Worm (Caenorhabditis elegans) whole organism, L4 larva: ENCODE measurements around the gene F46F5.8.
"Not testable (repeated sequence)": the region's sequence is repeated elsewhere in the genome, so short reads cannot be mapped to it uniquely, and the experiment has no call there.

ENCODE experiments used
- R02D3.7 ChIP-seq: fragments of 150-350 bp; sonication (generic microtip); optimal IDR thresholded peaks from 3 replicates; lab custom pipeline; 2014; ENCODE audit warnings: missing biosample characterization, missing genetic modification characterization
- aha-1 ChIP-seq: fragments of 150-350 bp; peaks from one replicate; lab custom pipeline; 2014; ENCODE audit warnings: missing biosample characterization, missing genetic modification characterization
- aly-2 ChIP-seq: sonication (generic microtip); optimal IDR thresholded peaks from 2 replicates; lab custom pipeline; 2018; ENCODE audit warnings: missing biosample characterization, missing genetic modification characterization
- ceh-28 ChIP-seq: fragments of 150-350 bp; optimal IDR thresholded peaks from 2 replicates; lab custom pipeline; 2014; ENCODE audit warnings: missing biosample characterization, missing genetic modification reagents, missing genetic modification characterization
- ceh-32 ChIP-seq: sonication (generic microtip); optimal IDR thresholded peaks from 2 replicates; lab custom pipeline; 2016; ENCODE audit warnings: mild to moderate bottlenecking, missing genetic modification characterization, missing compliant biosample characterization; ENCODE audit not compliant: poor library complexity
- ceh-82 ChIP-seq: sonication (generic microtip); optimal IDR thresholded peaks from 2 replicates; lab custom pipeline; 2017; ENCODE audit warnings: missing biosample characterization, missing genetic modification characterization
- dmd-6 ChIP-seq: fragments of 200-800 bp; sonication (Bioruptor generic); IDR thresholded peaks from 2 replicates; pipeline ENCODE4 v1.3.6; 2022; ENCODE audit warnings: missing genetic modification reagents, missing genetic modification characterization, missing compliant biosample characterization
- dmd-8 ChIP-seq: fragments of 200-800 bp; sonication (Bioruptor generic); IDR thresholded peaks from 2 replicates; pipeline ENCODE4 v1.3.6; 2022; ENCODE audit warnings: missing genetic modification characterization, missing compliant biosample characterization
- egl-27 ChIP-seq: sonication (generic microtip); optimal IDR thresholded peaks from 3 replicates; lab custom pipeline; 2017; ENCODE audit warnings: missing biosample characterization, missing genetic modification reagents, missing genetic modification characterization
- gei-8 ChIP-seq: fragments of 200-800 bp; sonication (Bioruptor generic); optimal IDR thresholded peaks from 2 replicates; lab custom pipeline; 2018; ENCODE audit warnings: mild to moderate bottlenecking, missing genetic modification characterization, missing compliant biosample characterization
- hmg-1.1 ChIP-seq: fragments of 200-800 bp; sonication (Bioruptor generic); IDR thresholded peaks from 2 replicates; pipeline ENCODE4 v1.3.6; 2022; ENCODE audit warnings: missing genetic modification reagents, missing genetic modification characterization, missing compliant biosample characterization
- lin-15B ChIP-seq: fragments of 150-350 bp; sonication (generic microtip); optimal IDR thresholded peaks from 3 replicates; lab custom pipeline; 2014; ENCODE audit warnings: missing biosample characterization, missing genetic modification characterization
- lir-3 ChIP-seq: sonication (generic microtip); optimal IDR thresholded peaks from 2 replicates; lab custom pipeline; 2016; ENCODE audit warnings: mild to moderate bottlenecking, missing genetic modification characterization, missing compliant biosample characterization
- lsy-2 ChIP-seq, 2 experiments: fragments of 150-350 bp in 1 of 2; sonication (generic microtip) in 1 of 2; optimal IDR thresholded peaks; 2 replicates each; lab custom pipeline; 2014 to 2017; ENCODE audit warnings: missing biosample characterization in 2 of 2, missing genetic modification characterization in 2 of 2
- madf-9 ChIP-seq: fragments of 200-800 bp; sonication (Bioruptor generic); conservative IDR thresholded peaks from 2 replicates; pipeline ENCODE4 v1.3.6; 2022; ENCODE audit warnings: missing genetic modification reagents, missing genetic modification characterization, missing compliant biosample characterization
- mep-1 ChIP-seq: fragments of 150-350 bp; sonication (generic microtip); optimal IDR thresholded peaks from 3 replicates; lab custom pipeline; 2014; ENCODE audit warnings: missing biosample characterization, missing genetic modification characterization
- mes-2 ChIP-seq: sonication (generic microtip); optimal IDR thresholded peaks from 2 replicates; lab custom pipeline; 2016; ENCODE audit warnings: missing genotype, mild to moderate bottlenecking, missing genetic modification characterization, missing compliant biosample characterization; ENCODE audit not compliant: poor library complexity, severe bottlenecking
- nhr-237 ChIP-seq: sonication (generic microtip); optimal IDR thresholded peaks from 2 replicates; lab custom pipeline; 2017; ENCODE audit warnings: missing biosample characterization, missing genetic modification characterization
- nhr-42 ChIP-seq: fragments of 200-800 bp; sonication (Bioruptor generic); IDR thresholded peaks from 2 replicates; pipeline ENCODE4 v1.3.6; 2022; ENCODE audit warnings: missing genetic modification characterization, missing compliant biosample characterization
- nhr-48 ChIP-seq: sonication (generic microtip); optimal IDR thresholded peaks from 2 replicates; lab custom pipeline; 2016; ENCODE audit warnings: mild to moderate bottlenecking, missing genetic modification characterization, missing compliant biosample characterization
- nhr-76 ChIP-seq: fragments of 150-350 bp; optimal IDR thresholded peaks from 2 replicates; lab custom pipeline; 2014; ENCODE audit warnings: missing biosample characterization, missing genetic modification characterization
- pha-4 ChIP-seq, 2 experiments: fragments of 150-350 bp in 1 of 2; fragments of 200-800 bp in 1 of 2; sonication (Bioruptor generic) in 1 of 2; IDR thresholded peaks in 1 of 2; optimal IDR thresholded peaks in 1 of 2; 2 replicates each; pipeline versions ENCODE4 v1.3.6 to Lab custom; 2014 to 2022; ENCODE audit warnings: missing genetic modification characterization in 2 of 2, missing genetic modification reagents in 2 of 2, missing biosample characterization in 1 of 2, missing compliant biosample characterization in 1 of 2
- rbr-2 ChIP-seq: sonication (generic microtip); optimal IDR thresholded peaks from 2 replicates; lab custom pipeline; 2016; ENCODE audit warnings: missing genotype, missing genetic modification characterization, missing compliant biosample characterization
- sdz-12 ChIP-seq: fragments of 200-800 bp; sonication (Bioruptor generic); optimal IDR thresholded peaks from 2 replicates; lab custom pipeline; 2018; ENCODE audit warnings: mild to moderate bottlenecking, missing genetic modification characterization, missing compliant biosample characterization
- snpc-4 ChIP-seq: fragments of 150-350 bp; optimal IDR thresholded peaks from 2 replicates; lab custom pipeline; 2014; ENCODE audit warnings: missing biosample characterization, missing genetic modification characterization
- unc-62 ChIP-seq, 3 experiments: fragments of 150-350 bp in 1 of 3; sonication (generic microtip); optimal IDR thresholded peaks in 2 of 3; peaks in 1 of 3; 1 replicate in 1 of 3; 2 replicates in 2 of 3; lab custom pipeline; 2014 to 2017; ENCODE audit warnings: missing biosample characterization in 3 of 3, missing genetic modification characterization in 3 of 3, missing genetic modification reagents in 3 of 3, missing genotype in 1 of 3
- vab-7 ChIP-seq: fragments of 200-800 bp; sonication (Bioruptor generic); IDR thresholded peaks from 2 replicates; pipeline ENCODE4 v1.3.6; 2022; ENCODE audit warnings: missing genetic modification reagents, missing genetic modification characterization, missing compliant biosample characterization
- zag-1 ChIP-seq: fragments of 150-350 bp; optimal IDR thresholded peaks from 2 replicates; lab custom pipeline; 2014; ENCODE audit warnings: missing biosample characterization, missing genetic modification characterization
- zip-11 ChIP-seq: fragments of 200-800 bp; sonication (Bioruptor generic); IDR thresholded peaks from 2 replicates; pipeline ENCODE4 v1.3.6; 2022; ENCODE audit warnings: missing genetic modification characterization, missing compliant biosample characterization

F46F5.8 gene

ce11 chrII:821514-821913, at the start of gene F46F5.8:
Gene F46F5.8 (minus strand): TSS chrII:821614.
- peak in 1 of 2 experiments; percentile 73 for TF ChIP-seq unc-62 (GFP tag; optimal IDR thresholded peaks at IDR 0.05 in 1 of 2; lab: Kevin White, UChicago)
- TF ChIP-seq unc-62 (tag; optimal IDR thresholded peaks at IDR 0.05; lab: Kevin White, UChicago): no peak
- no peak for TF ChIP-seq nhr-237 (tag; lab: Kevin White, UChicago)

- TF ChIP-seq unc-62 (GFP tag; optimal IDR thresholded peaks at IDR 0.05 in 1 of 2; lab: Kevin White, UChicago) (peak in 1 of 2 experiments; percentile 84), unc-62 (tag; optimal IDR thresholded peaks at IDR 0.05; lab: Kevin White, UChicago) (no peak), mep-1 (tag; lab: Kevin White, UChicago) (no peak), aha-1 (tag; lab: Kevin White, UChicago) (peak; percentile 68)
- TF ChIP-seq, all 104 proteins: peak for 2
These were observed 47.9 kb upstream of the F46F5.8 start for ce11 chrII:869316-869715.

- TF ChIP-seq vab-7 (no peak), nhr-76 (tag; lab: Kevin White, UChicago) (no peak), nhr-42 (GFP tag; lab: Robert Waterston, UW) (no peak), ceh-28 (tag; lab: Kevin White, UChicago) (no peak), zag-1 (tag; lab: Kevin White, UChicago) (no peak), dmd-8 (GFP tag; lab: Robert Waterston, UW) (no peak), pha-4 (GFP tag; IDR thresholded peaks at IDR 0.05; lab: Robert Waterston, UW) (no peak), pha-4 (tag; optimal IDR thresholded peaks at IDR 0.05; lab: Kevin White, UChicago) (no peak), madf-9 (GFP tag; lab: Robert Waterston, UW) (no peak), ceh-32 (tag; lab: Kevin White, UChicago) (no peak), zip-11 (GFP tag; lab: Robert Waterston, UW) (no peak), R02D3.7 (tag; lab: Kevin White, UChicago) (no peak), hmg-1.1 (no peak), snpc-4 (tag; lab: Kevin White, UChicago) (no peak), lir-3 (tag; lab: Kevin White, UChicago) (no peak), mes-2 (tag; lab: Kevin White, UChicago) (no peak), ceh-82 (tag; lab: Kevin White, UChicago) (no peak), aly-2 (tag; lab: Kevin White, UChicago) (no peak)
- TF ChIP-seq, all 104 proteins: peak for 0
These were observed 46.9 kb upstream of the F46F5.8 start, which contains the start of gene fbxc-51 for ce11 chrII:868240-868864. Gene fbxc-51 (plus strand): TSS chrII:868814.

- no peak for TF ChIP-seq lin-15B
- TF ChIP-seq lsy-2 (tag; optimal IDR thresholded peaks at IDR 0.05; lab: Kevin White, UChicago): no peak
- TF ChIP-seq nhr-48 (tag; lab: Kevin White, UChicago): no peak
- TF ChIP-seq aha-1 (tag; lab: Kevin White, UChicago): peak; percentile 35
- no peak for TF ChIP-seq nhr-237 (tag; lab: Kevin White, UChicago)
- no peak for TF ChIP-seq dmd-6 (GFP tag; lab: Robert Waterston, UW)
- TF ChIP-seq rbr-2: no peak
- TF ChIP-seq, all 104 proteins: peak for 1
These were observed 45.4 kb upstream of the F46F5.8 start, which contains the start of gene Y46B2A.3 for ce11 chrII:866801-867200. Gene Y46B2A.3 (minus strand): TSS chrII:866901.

- no peak for TF ChIP-seq sdz-12
These were observed 40.1 kb upstream of the F46F5.8 start, which contains the start of gene Y46B2A.4 for ce11 chrII:861564-861963. Gene Y46B2A.4 (plus strand): TSS chrII:861864.

- TF ChIP-seq gei-8; rbr-2; egl-27 (tag; lab: Kevin White, UChicago): not testable (repeated sequence)
These were observed 29.2 kb upstream of the F46F5.8 start, which contains the start of gene F28A10.5 for ce11 chrII:850567-850966. Gene F28A10.5 (minus strand): TSS chrII:850667.
